Fruit fly (Drosophila melanogaster) whole organism, embryonic: Measurements from ENCODE around the gene Sfp93F.

Experiments used
- ATbp ChIP-seq: fragments of 200-800 bp; sonication (Bioruptor generic); optimal IDR thresholded peaks from 2 replicates; lab custom pipeline; 2017; ENCODE audit warnings: missing biosample characterization, mild to moderate bottlenecking, missing genetic modification characterization, missing genetic modification reagents
- Aef1 ChIP-seq: fragments of 200-800 bp; sonication (Bioruptor generic); IDR thresholded peaks from 3 replicates; pipeline ENCODE4 v1.3.6; 2022; ENCODE audit warnings: missing biosample characterization, missing genetic modification characterization
- CG10979 ChIP-seq: fragments of 200-800 bp; sonication (Bioruptor generic); optimal IDR thresholded peaks from 2 replicates; lab custom pipeline; 2018; ENCODE audit warnings: missing biosample characterization, mild to moderate bottlenecking, missing genetic modification characterization, moderate library complexity
- CG12391 ChIP-seq: fragments of 200-800 bp; sonication (Bioruptor generic); optimal IDR thresholded peaks from 3 replicates; lab custom pipeline; 2018; ENCODE audit warnings: missing biosample characterization, mild to moderate bottlenecking, missing genetic modification characterization, moderate library complexity
- CG12659 ChIP-seq: fragments of 200-800 bp; sonication (Bioruptor generic); optimal IDR thresholded peaks from 3 replicates; lab custom pipeline; 2017; ENCODE audit warnings: mild to moderate bottlenecking, missing biosample characterization, missing genetic modification reagents, missing genetic modification characterization
- CG13296 ChIP-seq: fragments of 200-800 bp; sonication (Bioruptor generic); optimal IDR thresholded peaks from 3 replicates; lab custom pipeline; 2018; ENCODE audit warnings: missing biosample characterization, mild to moderate bottlenecking, missing genetic modification characterization
- CG15073 ChIP-seq: fragments of 200-800 bp; sonication (Bioruptor generic); optimal IDR thresholded peaks from 2 replicates; lab custom pipeline; 2016; ENCODE audit warnings: missing biosample characterization, missing genetic modification characterization
- CG15479 ChIP-seq: fragments of 200-800 bp; sonication (Bioruptor generic); optimal IDR thresholded peaks from 3 replicates; lab custom pipeline; 2019; ENCODE audit warnings: missing biosample characterization, mild to moderate bottlenecking, missing genetic modification characterization, moderate library complexity
- CG1647 ChIP-seq: fragments of 200-800 bp; sonication (Bioruptor generic); optimal IDR thresholded peaks from 3 replicates; lab custom pipeline; 2016; ENCODE audit warnings: missing biosample characterization, missing genetic modification characterization
- CG17361 ChIP-seq: fragments of 200-800 bp; sonication (Bioruptor generic); IDR thresholded peaks from 3 replicates; pipeline ENCODE4 v1.3.6; 2022; ENCODE audit warnings: missing biosample characterization, missing genetic modification characterization
- CG18262 ChIP-seq: fragments of 200-800 bp; optimal IDR thresholded peaks from 3 replicates; lab custom pipeline; 2019; ENCODE audit warnings: missing biosample characterization, mild to moderate bottlenecking, missing genetic modification characterization, moderate library complexity
- CG2678 ChIP-seq: fragments of 200-800 bp; sonication (Bioruptor generic); optimal IDR thresholded peaks from 3 replicates; lab custom pipeline; 2019; ENCODE audit warnings: missing biosample characterization, mild to moderate bottlenecking, missing genetic modification characterization, moderate library complexity
- CG30403 ChIP-seq: fragments of 200-800 bp; sonication (Bioruptor generic); optimal IDR thresholded peaks from 3 replicates; lab custom pipeline; 2016; ENCODE audit warnings: missing biosample characterization, missing genetic modification characterization
- CG31441 ChIP-seq: fragments of 200-800 bp; sonication (Bioruptor generic); IDR thresholded peaks from 2 replicates; pipeline ENCODE4 v1.3.6; 2022; ENCODE audit warnings: missing biosample characterization, missing genetic modification characterization
- CG33213 ChIP-seq: fragments of 200-800 bp; sonication (Bioruptor generic); optimal IDR thresholded peaks from 3 replicates; lab custom pipeline; 2016; ENCODE audit warnings: missing biosample characterization, missing genetic modification characterization
- CG33557 ChIP-seq: fragments of 200-800 bp; sonication (Bioruptor generic); optimal IDR thresholded peaks from 2 replicates; lab custom pipeline; 2019; ENCODE audit warnings: missing biosample characterization, mild to moderate bottlenecking, missing genetic modification characterization, moderate library complexity
- CG4360 ChIP-seq: fragments of 200-800 bp; sonication (Bioruptor generic); IDR thresholded peaks from 2 replicates; pipeline ENCODE4 v1.3.6; 2022; ENCODE audit warnings: missing biosample characterization, missing genetic modification characterization
- CG6854 ChIP-seq: fragments of 200-800 bp; sonication (Bioruptor generic); optimal IDR thresholded peaks from 3 replicates; lab custom pipeline; 2017; ENCODE audit warnings: missing biosample characterization, mild to moderate bottlenecking, missing genetic modification characterization
- CG7372 ChIP-seq: fragments of 200-800 bp; sonication (Bioruptor generic); IDR thresholded peaks from 2 replicates; pipeline ENCODE4 v1.3.6; 2022; ENCODE audit warnings: missing biosample characterization, missing genetic modification characterization
- CG8388 ChIP-seq: fragments of 200-800 bp; sonication (Bioruptor generic); optimal IDR thresholded peaks from 2 replicates; lab custom pipeline; 2019; ENCODE audit warnings: missing biosample characterization, mild to moderate bottlenecking, missing genetic modification characterization, moderate library complexity
- CG8924 ChIP-seq: fragments of 200-800 bp; optimal IDR thresholded peaks from 3 replicates; lab custom pipeline; 2019; ENCODE audit warnings: missing biosample characterization, mild to moderate bottlenecking, missing genetic modification characterization, moderate library complexity
- D ChIP-seq, 2 experiments: fragments of 200-800 bp in 1 of 2; fragments of >200 bp in 1 of 2; sonication (Bioruptor generic) in 1 of 2; optimal IDR thresholded peaks; 2 replicates in 1 of 2; 3 replicates in 1 of 2; lab custom pipeline; 2017; ENCODE audit warnings: mild to moderate bottlenecking in 1 of 2, missing biosample characterization in 1 of 2, missing genetic modification characterization in 1 of 2, missing genetic modification reagents in 1 of 2
- Dbx ChIP-seq: fragments of 200-800 bp; sonication (Bioruptor generic); IDR thresholded peaks from 3 replicates; pipeline ENCODE4 v1.3.6; 2022; ENCODE audit warnings: missing biosample characterization, missing genetic modification characterization
- Doc2 ChIP-seq: fragments of 200-800 bp; sonication (Bioruptor generic); IDR thresholded peaks from 2 replicates; pipeline ENCODE4 v1.3.6; 2022; ENCODE audit warnings: missing biosample characterization, missing genetic modification characterization
- Doc3 ChIP-seq: fragments of 200-800 bp; sonication (Bioruptor generic); IDR thresholded peaks from 3 replicates; pipeline ENCODE4 v1.3.6; 2022; ENCODE audit warnings: missing biosample characterization, missing genetic modification characterization; ENCODE audit not compliant: partially characterized antibody
- Eip74EF ChIP-seq, 2 experiments: fragments of 200-800 bp in 1 of 2; fragments of >200 bp in 1 of 2; sonication (Bioruptor generic) in 1 of 2; optimal IDR thresholded peaks; 2 replicates each; lab custom pipeline; 2017 to 2019; ENCODE audit warnings: missing biosample characterization in 2 of 2, missing genetic modification characterization in 2 of 2, mild to moderate bottlenecking in 1 of 2, moderate library complexity in 1 of 2
- Fer1 ChIP-seq: fragments of 200-800 bp; sonication (Bioruptor generic); optimal IDR thresholded peaks from 2 replicates; lab custom pipeline; 2017; ENCODE audit warnings: missing biosample characterization, mild to moderate bottlenecking, missing genetic modification characterization
- Fer3 ChIP-seq: fragments of 200-800 bp; sonication (Bioruptor generic); optimal IDR thresholded peaks from 2 replicates; lab custom pipeline; 2018; ENCODE audit warnings: missing biosample characterization, mild to moderate bottlenecking, missing genetic modification characterization, moderate library complexity
- HHEX ChIP-seq: fragments of 200-800 bp; sonication (Bioruptor generic); optimal IDR thresholded peaks from 3 replicates; lab custom pipeline; 2017; ENCODE audit warnings: missing biosample characterization, mild to moderate bottlenecking, missing genetic modification characterization, missing genetic modification reagents
- Lpt ChIP-seq: fragments of >200 bp; optimal IDR thresholded peaks from 2 replicates; lab custom pipeline; 2018; ENCODE audit warnings: missing biosample characterization, missing genetic modification characterization
- Nf-YC ChIP-seq: fragments of 200-800 bp; optimal IDR thresholded peaks from 3 replicates; lab custom pipeline; 2019; ENCODE audit warnings: missing biosample characterization, mild to moderate bottlenecking, missing genetic modification characterization, moderate library complexity
- Poxn ChIP-seq: fragments of 200-800 bp; sonication (Bioruptor generic); IDR thresholded peaks from 2 replicates; pipeline ENCODE4 v1.3.6; 2022; ENCODE audit warnings: missing biosample characterization, missing genetic modification characterization
- Side ChIP-seq: fragments of 200-800 bp; sonication (Bioruptor generic); optimal IDR thresholded peaks from 2 replicates; lab custom pipeline; 2016; ENCODE audit warnings: missing biosample characterization, missing genetic modification characterization
- Sox102F ChIP-seq: fragments of 200-800 bp; sonication (Bioruptor generic); optimal IDR thresholded peaks from 2 replicates; lab custom pipeline; 2018; ENCODE audit warnings: missing biosample characterization, mild to moderate bottlenecking, missing genetic modification characterization, moderate library complexity
- Xrp1 ChIP-seq: fragments of 200-800 bp; sonication (Bioruptor generic); IDR thresholded peaks from 2 replicates; pipeline ENCODE4 v1.3.6; 2022; ENCODE audit warnings: missing biosample characterization, missing genetic modification characterization
- bcd ChIP-seq: fragments of 200-800 bp; sonication (Bioruptor generic); optimal IDR thresholded peaks from 2 replicates; lab custom pipeline; 2017; ENCODE audit warnings: missing biosample characterization, mild to moderate bottlenecking, missing genetic modification characterization
- esg ChIP-seq: fragments of 200-800 bp; sonication (Bioruptor generic); conservative IDR thresholded peaks from 2 replicates; pipeline ENCODE4 v1.3.6; 2022; ENCODE audit warnings: missing biosample characterization, missing genetic modification characterization
- fru ChIP-seq: fragments of >200 bp; optimal IDR thresholded peaks from 2 replicates; lab custom pipeline; 2017
- gcm2 ChIP-seq: fragments of 200-800 bp; sonication (Bioruptor generic); optimal IDR thresholded peaks from 2 replicates; lab custom pipeline; 2016; ENCODE audit warnings: missing biosample characterization, missing genetic modification characterization
- grau ChIP-seq: fragments of 200-800 bp; optimal IDR thresholded peaks from 3 replicates; lab custom pipeline; 2019; ENCODE audit warnings: missing biosample characterization, mild to moderate bottlenecking, missing genetic modification characterization, moderate library complexity
- lab ChIP-seq: fragments of 200-800 bp; sonication (Bioruptor generic); optimal IDR thresholded peaks from 3 replicates; lab custom pipeline; 2017; ENCODE audit warnings: missing biosample characterization, missing genetic modification characterization, mild to moderate bottlenecking, moderate library complexity, missing genetic modification reagents
- mirr ChIP-seq: fragments of 200-800 bp; sonication (Bioruptor generic); optimal IDR thresholded peaks from 3 replicates; lab custom pipeline; 2018; ENCODE audit warnings: missing biosample characterization, mild to moderate bottlenecking, missing genetic modification characterization
- nmo ChIP-seq: fragments of 200-800 bp; sonication (Bioruptor generic); optimal IDR thresholded peaks from 2 replicates; lab custom pipeline; 2018; ENCODE audit warnings: missing biosample characterization, mild to moderate bottlenecking, missing genetic modification characterization, moderate library complexity
- prd ChIP-seq, 3 experiments: fragments of >200 bp in 2 of 3; fragments of 200-800 bp in 1 of 3; sonication (Bioruptor generic) in 1 of 3; optimal IDR thresholded peaks in 2 of 3; IDR thresholded peaks in 1 of 3; 2 replicates in 2 of 3; 3 replicates in 1 of 3; pipeline versions ENCODE4 v1.3.6 to Lab custom; 2017 to 2022; ENCODE audit warnings: missing biosample characterization in 1 of 3, missing genetic modification characterization in 1 of 3
- sens ChIP-seq: fragments of 200-800 bp; sonication (Bioruptor generic); peaks from one replicate; lab custom pipeline; 2016; ENCODE audit warnings: missing biosample characterization, missing genetic modification characterization
- ssp ChIP-seq: fragments of 200-800 bp; sonication (Bioruptor generic); IDR thresholded peaks from 2 replicates; pipeline ENCODE4 v1.3.6; 2022; ENCODE audit warnings: missing biosample characterization, missing genetic modification characterization
- tap ChIP-seq: fragments of 200-800 bp; optimal IDR thresholded peaks from 3 replicates; lab custom pipeline; 2019; ENCODE audit warnings: missing biosample characterization, mild to moderate bottlenecking, missing genetic modification characterization, moderate library complexity
- vvl ChIP-seq: fragments of 200-800 bp; sonication (Bioruptor generic); IDR thresholded peaks from 2 replicates; pipeline ENCODE4 v1.3.6; 2022; ENCODE audit warnings: missing biosample characterization, missing genetic modification characterization
- wor ChIP-seq: fragments of 200-800 bp; sonication (Bioruptor generic); IDR thresholded peaks from 2 replicates; pipeline ENCODE4 v1.3.6; 2022; ENCODE audit warnings: missing biosample characterization, missing genetic modification characterization

Sfp93F gene

DNA sequence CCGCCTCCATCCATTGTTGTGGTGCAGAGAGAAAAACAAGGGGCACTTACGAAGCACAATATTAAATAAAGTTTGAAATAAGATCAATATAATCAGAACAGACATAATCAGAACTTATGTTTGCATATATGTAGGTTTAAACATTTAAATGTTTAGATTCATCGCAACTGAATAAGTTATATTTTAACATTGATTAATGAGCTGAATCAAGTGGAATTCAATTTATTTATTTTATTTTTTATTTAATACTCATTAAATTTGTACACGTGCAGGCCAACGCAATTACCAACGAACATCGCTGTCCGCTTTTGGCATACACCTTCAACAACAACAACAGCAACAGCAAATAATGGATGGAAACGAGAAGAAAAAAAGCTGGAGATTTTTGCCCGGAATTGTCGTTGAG lies 37.2 kb downstream of the Sfp93F start (continued):
- no peak for TF ChIP-seq Side (GFP tag; lab: Kevin White, UChicago)
- TF ChIP-seq CG8924, result peak; percentile 24
- peak; percentile 34; the same call in 1 of the 2 replicates for TF ChIP-seq wor (GFP tag; lab: Robert Waterston, UW)
- TF ChIP-seq CG18262 (tag; lab: Kevin White, UChicago), result peak; percentile 28
- peak; percentile 18 for TF ChIP-seq Fer1 (GFP tag; lab: Kevin White, UChicago)
- peak; percentile 25 for TF ChIP-seq Fer3 (tag; lab: Kevin White, UChicago)
- peak; percentile 39 for TF ChIP-seq CG30403 (GFP tag; lab: Kevin White, UChicago)
- peak in 1 of 2 experiments; percentile 39 for TF ChIP-seq Eip74EF (GFP tag; optimal IDR thresholded peaks at IDR 0.05; lab: Kevin White, UChicago)
- no peak for TF ChIP-seq Nf-YC
- no peak for TF ChIP-seq fru (lab: Kevin White, UChicago)
- TF ChIP-seq CG12391, result peak; percentile 40
- TF ChIP-seq CG7372 (GFP tag; lab: Robert Waterston, UW), result no peak
- TF ChIP-seq mirr (GFP tag; lab: Kevin White, UChicago), result no peak
- TF ChIP-seq nmo (GFP tag; lab: Kevin White, UChicago), result peak; percentile 47
- TF ChIP-seq D (optimal IDR thresholded peaks at IDR 0.05; lab: Kevin White, UChicago), result no peak
- TF ChIP-seq D (GFP tag; optimal IDR thresholded peaks at IDR 0.05; lab: Kevin White, UChicago), result peak; percentile 18
- no peak for TF ChIP-seq CG15073 (GFP tag; lab: Kevin White, UChicago)
- TF ChIP-seq Sox102F (GFP tag; lab: Kevin White, UChicago), result peak; percentile 75
- peak; percentile 24; the same call in 1 of the 2 replicates for TF ChIP-seq esg (GFP tag; lab: Robert Waterston, UW)
- TF ChIP-seq lab (GFP tag; lab: Kevin White, UChicago), result peak; percentile 29
- TF ChIP-seq Aef1 (GFP tag; lab: Robert Waterston, UW), result no peak
- peak; percentile 60 for TF ChIP-seq CG31441 (GFP tag; lab: Robert Waterston, UW)
- TF ChIP-seq Xrp1 (GFP tag; lab: Robert Waterston, UW), result no peak
- TF ChIP-seq Doc2 (GFP tag; lab: Robert Waterston, UW), result no peak
- no peak for TF ChIP-seq prd (optimal IDR thresholded peaks at IDR 0.05; lab: Kevin White, UChicago)
- peak; percentile 25; the same call in 1 of the 3 replicates for TF ChIP-seq prd (GFP tag; IDR thresholded peaks at IDR 0.05; lab: Robert Waterston, UW)
- TF ChIP-seq CG12659 (GFP tag; lab: Kevin White, UChicago), result peak; percentile 33
- TF ChIP-seq CG10979, result no peak
- no peak for TF ChIP-seq Poxn
- no peak for TF ChIP-seq gcm2 (GFP tag; lab: Kevin White, UChicago)
- no peak for TF ChIP-seq Lpt
- peak; percentile 33 for TF ChIP-seq sens (GFP tag; lab: Kevin White, UChicago)
- TF ChIP-seq ssp (GFP tag; lab: Robert Waterston, UW), result no peak
- peak; percentile 49; the same call in 1 of the 3 replicates for TF ChIP-seq CG17361 (GFP tag; lab: Robert Waterston, UW)
- no peak for TF ChIP-seq Doc3 (GFP tag; lab: Robert Waterston, UW)
- TF ChIP-seq tap (tag; lab: Kevin White, UChicago), result peak; percentile 55
- peak; percentile 10 for TF ChIP-seq CG1647 (GFP tag; lab: Kevin White, UChicago)
- no peak for TF ChIP-seq Dbx (GFP tag; lab: Robert Waterston, UW)
- no peak for TF ChIP-seq CG4360 (GFP tag; lab: Robert Waterston, UW)
- no peak for TF ChIP-seq CG33557
- peak; percentile 63 for TF ChIP-seq CG2678 (tag; lab: Kevin White, UChicago)
- no peak for TF ChIP-seq CG15479
- TF ChIP-seq ATbp (GFP tag; lab: Kevin White, UChicago), result peak; percentile 28
- TF ChIP-seq HHEX (GFP tag; lab: Kevin White, UChicago), result peak; percentile 40
- TF ChIP-seq CG33213 (GFP tag; lab: Kevin White, UChicago), result no peak
- 0 out of 2 replicates have a peak, but pooled peaks have one; percentile 18 for TF ChIP-seq vvl (GFP tag; lab: Robert Waterston, UW)
- TF ChIP-seq bcd (GFP tag; lab: Kevin White, UChicago), result peak; percentile 15
- TF ChIP-seq CG13296 (GFP tag; lab: Kevin White, UChicago), result peak; percentile 24
- peak; percentile 55 for TF ChIP-seq grau (tag; lab: Kevin White, UChicago)
- TF ChIP-seq CG6854 (GFP tag; lab: Kevin White, UChicago), result no peak
- peak; percentile 52 for TF ChIP-seq CG8388 (GFP tag; lab: Kevin White, UChicago)
